Worm (Caenorhabditis elegans) whole organism, L4/young adult: ENCODE results near the gene tofu-1.

ENCODE experiments used
- W03F9.2 ChIP-seq: fragments of 150-350 bp; optimal IDR thresholded peaks from 2 replicates; lab custom pipeline; 2014; ENCODE audit warnings: missing biosample characterization, missing genetic modification characterization
- dao-5 ChIP-seq: sonication (generic microtip); optimal IDR thresholded peaks from 2 replicates; lab custom pipeline; 2016; ENCODE audit warnings: missing genotype, missing genetic modification characterization, moderate library complexity, missing compliant biosample characterization
- him-1 ChIP-seq: sonication (generic microtip); optimal IDR thresholded peaks from 2 replicates; lab custom pipeline; 2016; ENCODE audit warnings: missing genotype, missing genetic modification reagents, missing genetic modification characterization, missing compliant biosample characterization

Gene tofu-1

ce11 chrV:9980731-9981483, at the start of gene tofu-1, which contains the start of gene ruvb-1:
Gene tofu-1, plus strand, starts transcription at chrV:9981147.
Gene ruvb-1, minus strand, starts transcription at chrV:9980802.
- peak; percentile 29 for TF ChIP-seq W03F9.2 (tag; lab: Kevin White, UChicago)

- TF ChIP-seq W03F9.2 (tag; lab: Kevin White, UChicago) (no peak), him-1 (tag; lab: Kevin White, UChicago) (no peak), dao-5 (tag; lab: Kevin White, UChicago) (no peak)
These were observed 43.5 kb upstream of the tofu-1 start, which contains the start of gene srj-33 for ce11 chrV:9937435-9937834. Gene srj-33, minus strand, starts transcription at chrV:9937535.

ce11 chrV:9943039-9943438, 37.9 kb upstream of the tofu-1 start, which contains the start of gene fipr-12:
Gene fipr-12, plus strand, starts transcription at chrV:9943339.
- TF ChIP-seq him-1 (tag; lab: Kevin White, UChicago) (no peak), dao-5 (tag; lab: Kevin White, UChicago) (no peak), W03F9.2 (tag; lab: Kevin White, UChicago) (no peak)

- TF ChIP-seq W03F9.2 (tag; lab: Kevin White, UChicago) (no peak), him-1 (tag; lab: Kevin White, UChicago) (no peak), dao-5 (tag; lab: Kevin White, UChicago) (no peak)
These were observed 36.9 kb upstream of the tofu-1 start, which contains the start of gene sre-28 for ce11 chrV:9944093-9944492. Gene sre-28, plus strand, starts transcription at chrV:9944393.

ce11 chrV:9948840-9949239, 32.1 kb upstream of the tofu-1 start, which contains the start of gene nlp-58:
Gene nlp-58, minus strand, starts transcription at chrV:9948940.
- TF ChIP-seq him-1 (tag; lab: Kevin White, UChicago) (no peak), dao-5 (tag; lab: Kevin White, UChicago) (no peak)

- TF ChIP-seq him-1 (tag; lab: Kevin White, UChicago) (no peak), W03F9.2 (tag; lab: Kevin White, UChicago) (no peak), dao-5 (tag; lab: Kevin White, UChicago) (no peak)
These were observed 30.1 kb upstream of the tofu-1 start, which contains the start of gene ttr-46 for ce11 chrV:9950861-9951260. Gene ttr-46, plus strand, starts transcription at chrV:9951233.

ce11 chrV:9952396-9952795, 28.6 kb upstream of the tofu-1 start, which contains the start of gene mam-5:
Gene mam-5, plus strand, starts transcription at chrV:9952699.
- TF ChIP-seq W03F9.2 (tag; lab: Kevin White, UChicago) (no peak), dao-5 (tag; lab: Kevin White, UChicago) (no peak), him-1 (tag; lab: Kevin White, UChicago) (no peak)

- no peak for TF ChIP-seq dao-5 (tag; lab: Kevin White, UChicago)
- TF ChIP-seq him-1 (tag; lab: Kevin White, UChicago): no peak
- no peak for TF ChIP-seq W03F9.2 (tag; lab: Kevin White, UChicago)
These were observed 22.7 kb upstream of the tofu-1 start, which contains the start of gene anmt-3 for ce11 chrV:9958231-9958630. Gene anmt-3, minus strand, starts transcription at chrV:9958331.

- TF ChIP-seq him-1 (tag; lab: Kevin White, UChicago) (no peak), dao-5 (tag; lab: Kevin White, UChicago) (no peak), W03F9.2 (tag; lab: Kevin White, UChicago) (no peak)
These were observed 22.3 kb upstream of the tofu-1 start for ce11 chrV:9958654-9959053.

- TF ChIP-seq dao-5 (tag; lab: Kevin White, UChicago) (no peak), W03F9.2 (tag; lab: Kevin White, UChicago) (no peak), him-1 (tag; lab: Kevin White, UChicago) (no peak)
These were observed 20.6 kb upstream of the tofu-1 start, which contains the start of gene T07C12.10 for ce11 chrV:9960376-9960775. Gene T07C12.10, minus strand, starts transcription at chrV:9960476.

- TF ChIP-seq dao-5 (tag; lab: Kevin White, UChicago) (no peak), him-1 (tag; lab: Kevin White, UChicago) (no peak), W03F9.2 (tag; lab: Kevin White, UChicago) (no peak)
These were observed 18.6 kb upstream of the tofu-1 start, which contains the start of gene madf-4 for ce11 chrV:9962394-9962793. Gene madf-4, minus strand, starts transcription at chrV:9962494.

- TF ChIP-seq him-1 (tag; lab: Kevin White, UChicago) (no peak), dao-5 (tag; lab: Kevin White, UChicago) (no peak), W03F9.2 (tag; lab: Kevin White, UChicago) (no peak)
These were observed 18.0 kb upstream of the tofu-1 start for ce11 chrV:9962916-9963315.

- no peak for TF ChIP-seq dao-5 (tag; lab: Kevin White, UChicago)
- TF ChIP-seq him-1 (tag; lab: Kevin White, UChicago): peak; percentile 26
- TF ChIP-seq W03F9.2 (tag; lab: Kevin White, UChicago): no peak
These were observed 16.7 kb upstream of the tofu-1 start for ce11 chrV:9964152-9964785.
